Worm (Caenorhabditis elegans) whole organism, young adult: ENCODE results near the gene F35E12.6.

ENCODE experiments used
- B0019.2 ChIP-seq: fragments of 200-800 bp; sonication (Bioruptor generic); conservative IDR thresholded peaks from 2 replicates; pipeline ENCODE4 v1.3.6; 2022; ENCODE audit warnings: missing genetic modification reagents, missing genetic modification characterization, missing compliant biosample characterization
- D2030.7 ChIP-seq: fragments of 200-800 bp; sonication (Bioruptor generic); IDR thresholded peaks from 2 replicates; pipeline ENCODE4 v1.3.6; 2022; ENCODE audit warnings: missing genetic modification reagents, missing genetic modification characterization, missing compliant biosample characterization
- F22D6.2 ChIP-seq: sonication (generic microtip); optimal IDR thresholded peaks from 2 replicates; lab custom pipeline; 2016; ENCODE audit warnings: mild to moderate bottlenecking, missing genetic modification characterization, missing compliant biosample characterization
- F33H1.4 ChIP-seq: fragments of 200-800 bp; sonication (Bioruptor generic); IDR thresholded peaks from 2 replicates; pipeline ENCODE4 v1.3.6; 2022; ENCODE audit warnings: missing genetic modification reagents, missing genetic modification characterization, missing compliant biosample characterization
- Y53G8AR.9 ChIP-seq: fragments of 200-800 bp; sonication (Bioruptor generic); conservative IDR thresholded peaks from 2 replicates; pipeline ENCODE4 v1.3.6; 2022; ENCODE audit warnings: missing genetic modification reagents, missing genetic modification characterization, missing compliant biosample characterization
- Y67H2A.10 ChIP-seq: fragments of 200-800 bp; sonication (Bioruptor generic); conservative IDR thresholded peaks from 2 replicates; pipeline ENCODE4 v1.3.6; 2022; ENCODE audit warnings: missing genetic modification reagents, missing genetic modification characterization, missing compliant biosample characterization
- ZK185.1 ChIP-seq: sonication (generic microtip); optimal IDR thresholded peaks from 2 replicates; lab custom pipeline; 2016; ENCODE audit warnings: mild to moderate bottlenecking, missing genetic modification characterization, missing compliant biosample characterization; ENCODE audit not compliant: poor library complexity, severe bottlenecking
- ama-1 ChIP-seq, 3 experiments: fragments of 150-350 bp in 1 of 3; sonication (generic microtip) in 2 of 3; optimal IDR thresholded peaks; 2 replicates each; lab custom pipeline; 2014 to 2018; ENCODE audit warnings: missing biosample characterization in 2 of 3, missing genetic modification characterization in 2 of 3, missing genetic modification reagents in 2 of 3
- aptf-2 ChIP-seq: fragments of 200-800 bp; sonication (Bioruptor generic); conservative IDR thresholded peaks from 2 replicates; pipeline ENCODE4 v1.3.6; 2022; ENCODE audit warnings: missing genetic modification reagents, missing genetic modification characterization, missing compliant biosample characterization
- aptf-3 ChIP-seq: fragments of 200-800 bp; sonication (Bioruptor generic); IDR thresholded peaks from 2 replicates; pipeline ENCODE4 v1.3.6; 2022; ENCODE audit warnings: missing genetic modification characterization, missing compliant biosample characterization
- attf-5 ChIP-seq: fragments of 200-800 bp; sonication (Bioruptor generic); optimal IDR thresholded peaks from 2 replicates; lab custom pipeline; 2018; ENCODE audit warnings: mild to moderate bottlenecking, missing genetic modification characterization, missing compliant biosample characterization
- bed-1 ChIP-seq: fragments of 200-800 bp; sonication (Bioruptor generic); IDR thresholded peaks from 2 replicates; pipeline ENCODE4 v1.3.6; 2022; ENCODE audit warnings: missing genetic modification reagents, missing genetic modification characterization, missing compliant biosample characterization
- dox-1 ChIP-seq: fragments of 200-800 bp; sonication (Bioruptor generic); IDR thresholded peaks from 2 replicates; pipeline ENCODE4 v1.3.6; 2022; ENCODE audit warnings: missing genetic modification reagents, missing genetic modification characterization, missing compliant biosample characterization
- egl-18 ChIP-seq: fragments of 200-800 bp; sonication (Bioruptor generic); IDR thresholded peaks from 2 replicates; pipeline ENCODE4 v1.3.6; 2022; ENCODE audit warnings: missing genetic modification reagents, missing genetic modification characterization, missing compliant biosample characterization
- hmg-20 ChIP-seq: fragments of 200-800 bp; sonication (Bioruptor generic); IDR thresholded peaks from 2 replicates; pipeline ENCODE4 v1.3.6; 2022; ENCODE audit warnings: missing genetic modification reagents, missing genetic modification characterization, missing compliant biosample characterization
- lin-35 ChIP-seq, 3 experiments: fragments of 150-350 bp in 2 of 3; sonication (generic microtip) in 1 of 3; optimal IDR thresholded peaks; 2 replicates each; lab custom pipeline; 2014 to 2018; ENCODE audit warnings: missing biosample characterization in 3 of 3, missing genetic modification characterization in 3 of 3, missing genetic modification reagents in 3 of 3
- lsl-1 ChIP-seq: fragments of 200-800 bp; sonication (Bioruptor generic); optimal IDR thresholded peaks from 2 replicates; lab custom pipeline; 2018; ENCODE audit warnings: mild to moderate bottlenecking, missing genetic modification characterization, moderate library complexity, missing compliant biosample characterization
- lsy-27 ChIP-seq: sonication (generic microtip); optimal IDR thresholded peaks from 2 replicates; lab custom pipeline; 2017; ENCODE audit warnings: missing genetic modification characterization, mild to moderate bottlenecking, missing compliant biosample characterization, antibody characterized with exemption, missing genotype, borderline replicate concordance; ENCODE audit not compliant: insufficient read depth
- madf-8 ChIP-seq: fragments of 200-800 bp; sonication (Bioruptor generic); conservative IDR thresholded peaks from 2 replicates; pipeline ENCODE4 v1.3.6; 2022; ENCODE audit warnings: missing genetic modification reagents, missing genetic modification characterization, missing compliant biosample characterization
- nfya-1 ChIP-seq: sonication (generic microtip); optimal IDR thresholded peaks from 2 replicates; lab custom pipeline; 2017; ENCODE audit warnings: antibody characterized with exemption, missing compliant biosample characterization, missing genetic modification characterization, borderline replicate concordance; ENCODE audit not compliant: insufficient read depth
- nfya-2 ChIP-seq: fragments of 200-800 bp; sonication (Bioruptor generic); IDR thresholded peaks from 2 replicates; pipeline ENCODE4 v1.3.6; 2022; ENCODE audit warnings: missing genetic modification reagents, missing genetic modification characterization, missing compliant biosample characterization
- nhr-27 ChIP-seq: fragments of 200-800 bp; sonication (Bioruptor generic); optimal IDR thresholded peaks from 2 replicates; lab custom pipeline; 2018; ENCODE audit warnings: mild to moderate bottlenecking, missing genetic modification characterization, moderate library complexity, missing compliant biosample characterization
- nhr-80 ChIP-seq: sonication (generic microtip); optimal IDR thresholded peaks from 2 replicates; lab custom pipeline; 2016; ENCODE audit warnings: missing genetic modification characterization, missing compliant biosample characterization
- nhr-90 ChIP-seq: sonication (generic microtip); optimal IDR thresholded peaks from 2 replicates; lab custom pipeline; 2016; ENCODE audit warnings: missing genotype, mild to moderate bottlenecking, missing genetic modification characterization, missing compliant biosample characterization
- sdz-38 ChIP-seq: sonication (generic microtip); optimal IDR thresholded peaks from 2 replicates; lab custom pipeline; 2016; ENCODE audit warnings: missing genotype, missing genetic modification characterization, missing compliant biosample characterization
- sea-2 ChIP-seq: fragments of 200-800 bp; sonication (Bioruptor generic); IDR thresholded peaks from 2 replicates; pipeline ENCODE4 v1.3.6; 2022; ENCODE audit warnings: missing genetic modification characterization, missing compliant biosample characterization
- snpc-4 ChIP-seq, 5 experiments: fragments of 150-350 bp in 1 of 5; sonication (generic microtip) in 4 of 5; optimal IDR thresholded peaks; 2 replicates each; lab custom pipeline; 2014 to 2018; ENCODE audit warnings: missing genetic modification characterization in 5 of 5, missing biosample characterization in 3 of 5, antibody characterized with exemption in 2 of 5, mild to moderate bottlenecking in 2 of 5, missing compliant biosample characterization in 2 of 5, missing genotype in 2 of 5, moderate library complexity in 2 of 5, missing genetic modification reagents in 1 of 5

The F35E12.6 gene

DNA sequence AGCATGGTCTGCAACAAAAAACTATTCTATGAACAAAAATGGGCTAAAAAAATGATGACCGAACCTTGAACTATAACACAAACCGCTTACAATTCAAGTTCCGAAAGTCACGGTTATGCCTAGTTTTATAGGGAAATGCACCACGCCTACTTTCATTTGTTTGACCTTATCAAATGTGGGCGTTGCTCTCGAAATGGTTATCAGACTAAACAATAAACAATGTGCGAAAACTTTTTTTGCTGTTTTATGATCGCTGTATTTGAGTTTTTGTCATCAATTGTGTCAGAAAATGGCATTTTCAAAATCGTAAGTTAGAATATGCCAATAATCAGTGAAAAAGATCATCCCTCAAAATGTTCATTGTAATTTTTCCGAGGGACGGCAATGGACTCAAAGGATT is at the start of gene F35E12.6:
F35E12.6 (minus strand) TSS at position 101 of the 400 bp plus-strand sequence.
- no peak for TF ChIP-seq bed-1 (GFP tag; lab: Robert Waterston, UW)
- TF ChIP-seq nhr-80 (tag; lab: Kevin White, UChicago) = peak; percentile 20

DNA sequence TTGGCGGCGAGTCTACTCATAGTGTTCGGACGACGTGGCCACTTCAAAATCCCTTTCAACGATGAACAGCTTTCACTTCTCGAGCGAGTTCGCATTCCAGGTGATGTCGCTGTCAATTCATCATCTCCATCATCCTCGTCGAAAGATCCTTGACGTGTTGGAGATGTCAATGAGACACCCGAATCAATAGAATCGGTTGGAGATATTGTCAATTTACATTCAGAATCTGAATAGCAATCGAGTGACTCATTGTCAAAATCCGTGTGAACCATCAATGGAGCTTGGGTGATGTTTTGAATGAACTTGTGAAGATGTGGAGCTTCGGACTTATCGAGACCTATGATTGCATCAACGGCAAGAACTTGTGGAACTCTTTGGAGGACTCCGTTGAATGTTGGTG is 49.7 kb upstream of the F35E12.6 start:
- no peak for TF ChIP-seq nhr-90 (tag; lab: Kevin White, UChicago)
- no peak for TF ChIP-seq Y53G8AR.9
- TF ChIP-seq aptf-3 (GFP tag; lab: Robert Waterston, UW) = no peak
- no peak for TF ChIP-seq attf-5 (GFP tag; lab: Kevin White, UChicago)
- TF ChIP-seq nhr-27 (tag; lab: Kevin White, UChicago) = no peak

DNA sequence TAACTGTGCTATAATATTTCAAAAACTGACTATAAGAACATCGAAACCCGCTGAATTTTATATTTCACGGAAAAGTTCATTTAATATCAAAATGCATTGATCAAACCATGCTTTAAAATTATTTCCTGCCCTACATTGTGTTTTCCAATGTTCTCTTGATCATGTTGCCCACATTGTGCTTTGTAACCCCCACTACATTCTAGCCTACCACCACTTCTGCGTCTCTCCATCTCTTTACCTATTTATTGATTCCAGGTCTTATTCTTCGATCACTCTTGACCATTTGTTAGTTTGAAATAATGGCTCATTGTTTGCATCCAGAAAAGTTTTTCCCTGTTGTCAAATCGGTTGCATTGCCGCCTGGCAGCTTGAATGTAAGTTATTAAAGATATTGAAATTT is 46.1 kb upstream of the F35E12.6 start, which contains the start of gene decr-1.1:
decr-1.1 (plus strand) TSS at position 210 of the 400 bp plus-strand sequence.
- TF ChIP-seq dox-1 (GFP tag; lab: Robert Waterston, UW) (0 out of 2 replicates have a peak, but pooled peaks have one; percentile 18), nfya-1 (tag; lab: Kevin White, UChicago) (no peak), ZK185.1 (tag; lab: Kevin White, UChicago) (peak; percentile 25), nhr-80 (tag; lab: Kevin White, UChicago) (peak; percentile 30)

- TF ChIP-seq ama-1 (optimal IDR thresholded peaks at IDR 0.05; lab: Kevin White, UChicago) (no peak), ama-1 (GFP tag; optimal IDR thresholded peaks at IDR 0.05; lab: Kevin White, UChicago) (no peak), lsl-1 (no peak), F22D6.2 (tag; lab: Kevin White, UChicago) (no peak), nfya-2 (GFP tag; lab: Robert Waterston, UW) (no peak), Y67H2A.10 (GFP tag; lab: Robert Waterston, UW) (no peak), D2030.7 (no peak), lin-35 (GFP tag; optimal IDR thresholded peaks at IDR 0.05; lab: Kevin White, UChicago) (no peak)
These were observed 44.9 kb upstream of the F35E12.6 start for ce11 chrV:13780902-13781301.

DNA sequence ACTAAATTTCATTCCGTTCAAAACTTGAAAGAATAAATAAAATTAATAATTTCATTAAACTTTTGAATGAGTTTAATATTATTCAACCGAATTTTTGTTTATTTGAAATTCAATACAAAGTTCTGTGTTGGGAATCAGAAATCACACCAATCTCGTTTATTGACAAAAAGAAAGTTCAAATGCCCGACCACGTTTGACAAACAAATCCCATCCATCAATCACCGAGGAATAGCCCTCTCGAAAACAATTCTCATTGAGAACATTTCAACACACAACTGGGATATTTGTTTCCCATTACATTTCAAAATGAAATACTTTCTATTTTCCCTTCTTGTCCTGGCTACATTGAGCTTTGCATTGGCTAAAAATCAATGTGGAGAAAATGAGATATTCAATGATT is 41.8 kb upstream of the F35E12.6 start, which contains the start of gene F53C11.9:
F53C11.9 (plus strand) TSS at position 159 of the 400 bp plus-strand sequence.
- TF ChIP-seq madf-8 (GFP tag; lab: Robert Waterston, UW) (no peak), lsy-27 (tag; lab: Kevin White, UChicago) (no peak), aptf-2 (GFP tag; lab: Robert Waterston, UW) (no peak), sdz-38 (tag; lab: Kevin White, UChicago) (no peak), B0019.2 (no peak), egl-18 (GFP tag; lab: Robert Waterston, UW) (no peak), sea-2 (GFP tag; lab: Robert Waterston, UW) (no peak), F33H1.4 (GFP tag; lab: Robert Waterston, UW) (no peak), snpc-4 (GFP tag; optimal IDR thresholded peaks at IDR 0.05; lab: Kevin White, UChicago) (no peak), snpc-4 (tag; optimal IDR thresholded peaks at IDR 0.05; lab: Kevin White, UChicago) (no peak), nfya-1 (tag; lab: Kevin White, UChicago) (no peak)
- TF ChIP-seq, all 124 proteins: peak for 0

ce11 chrV:13775529-13775928 is 39.5 kb upstream of the F35E12.6 start, which contains the start of gene F53C11.1:
Gene F53C11.1 (plus strand): TSS chrV:13775796.
- TF ChIP-seq hmg-20 (GFP tag; lab: Robert Waterston, UW) = no peak
- TF ChIP-seq nhr-80 (tag; lab: Kevin White, UChicago) = peak; percentile 46
